Worm (Caenorhabditis elegans): ENCODE results near the gene his-2.

Gene his-2

ce11 chrV:16057010-16057463, 15.0 kb upstream of the his-2 start, which contains the start of gene F14H3.5:
Gene F14H3.5 (minus strand): TSS chrV:16057060.
- TF ChIP-seq efl-1 (GFP tag; optimal IDR thresholded peaks at IDR 0.05) = peak; percentile 69
- no peak for TF ChIP-seq atf-7 (tag; optimal IDR thresholded peaks at IDR 0.05)
- TF ChIP-seq chd-7 (tag; optimal IDR thresholded peaks at IDR 0.05) = no peak
- no peak for TF ChIP-seq dox-1 (GFP tag; IDR thresholded peaks at IDR 0.05)
- no peak for TF ChIP-seq F57C9.4 (tag; optimal IDR thresholded peaks at IDR 0.05)
- no peak for TF ChIP-seq unc-62 (GFP tag; optimal IDR thresholded peaks at IDR 0.05)
- TF ChIP-seq mxl-1 (tag; optimal IDR thresholded peaks at IDR 0.05) = no peak
- TF ChIP-seq hsf-1 (GFP tag; IDR thresholded peaks at IDR 0.05) = 0 out of 2 replicates have a peak, but pooled peaks have one; percentile 54
- TF ChIP-seq ceh-100 (GFP tag; IDR thresholded peaks at IDR 0.05) = no peak
- TF ChIP-seq cebp-1 (GFP tag; IDR thresholded peaks at IDR 0.05) = no peak
- TF ChIP-seq cebp-1 (tag; optimal IDR thresholded peaks at IDR 0.05) = no peak
- no peak for TF ChIP-seq F55B11.4 (tag; optimal IDR thresholded peaks at IDR 0.05; ENCODE audit: borderline replicate concordance, insufficient read depth)
- TF ChIP-seq madf-8 (GFP tag; conservative IDR thresholded peaks at IDR 0.05) = 0 out of 2 replicates have a peak, but pooled peaks have one; percentile 26
- TF ChIP-seq nhr-27 (tag; optimal IDR thresholded peaks at IDR 0.05) = no peak
- peak; percentile 71 for TF ChIP-seq madf-6 (GFP tag; IDR thresholded peaks at IDR 0.05)
- 0 out of 2 replicates have a peak, but pooled peaks have one; percentile 7 for TF ChIP-seq attf-6 (GFP tag; IDR thresholded peaks at IDR 0.05)
- TF ChIP-seq D2030.7 (GFP tag; IDR thresholded peaks at IDR 0.05) = no peak
- TF ChIP-seq tlf-1 (GFP tag; optimal IDR thresholded peaks at IDR 0.05) = no peak
- no peak for TF ChIP-seq lin-54 (GFP tag; optimal IDR thresholded peaks at IDR 0.05)
- TF ChIP-seq snpc-3.4 (tag; optimal IDR thresholded peaks at IDR 0.05) = peak; percentile 38
- TF ChIP-seq Y79H2A.3 (GFP tag; conservative IDR thresholded peaks at IDR 0.05) = 0 out of 2 replicates have a peak, but pooled peaks have one; percentile 26
- TF ChIP-seq dpl-1 (GFP tag; optimal IDR thresholded peaks at IDR 0.05) = peak; percentile 46

ce11 chrV:16055031-16055430, 12.9 kb upstream of the his-2 start, which contains the start of gene F14H3.4:
Gene F14H3.4 (minus strand): TSS chrV:16055072.
- TF ChIP-seq ceh-58 (GFP tag; IDR thresholded peaks at IDR 0.05) (no peak), lin-40 (tag; optimal IDR thresholded peaks at IDR 0.05) (no peak), lin-54 (GFP tag; optimal IDR thresholded peaks at IDR 0.05) (no peak), repo-1 (tag; optimal IDR thresholded peaks at IDR 0.05) (no peak), tlf-1 (GFP tag; optimal IDR thresholded peaks at IDR 0.05) (no peak), cebp-2 (GFP tag; IDR thresholded peaks at IDR 0.05) (no peak), hlh-12 (tag; optimal IDR thresholded peaks at IDR 0.05) (no peak), madf-6 (GFP tag; IDR thresholded peaks at IDR 0.05) (peak; percentile 88), dpl-1 (GFP tag; optimal IDR thresholded peaks at IDR 0.05) (peak; percentile 5), nhr-179 (tag; optimal IDR thresholded peaks at IDR 0.05) (no peak), xnd-1 (tag; optimal IDR thresholded peaks at IDR 0.05) (peak; percentile 42), tbx-9 (tag; optimal IDR thresholded peaks at IDR 0.05; ENCODE audit: borderline replicate concordance) (no peak), cebp-1 (GFP tag; IDR thresholded peaks at IDR 0.05) (no peak), cebp-1 (tag; optimal IDR thresholded peaks at IDR 0.05) (no peak), nhr-27 (tag; optimal IDR thresholded peaks at IDR 0.05) (no peak), nfyb-1 (GFP tag; IDR thresholded peaks at IDR 0.05) (no peak), zim-3 (tag; optimal IDR thresholded peaks at IDR 0.05) (no peak), madf-8 (GFP tag; conservative IDR thresholded peaks at IDR 0.05) (peak; percentile 69), atf-7 (tag; optimal IDR thresholded peaks at IDR 0.05) (no peak), F57C9.4 (tag; optimal IDR thresholded peaks at IDR 0.05) (no peak), snpc-3.4 (tag; optimal IDR thresholded peaks at IDR 0.05) (no peak), efl-1 (GFP tag; optimal IDR thresholded peaks at IDR 0.05) (peak; percentile 62), aptf-2 (GFP tag; conservative IDR thresholded peaks at IDR 0.05) (no peak)

- TF ChIP-seq lag-1 (GFP tag; IDR thresholded peaks at IDR 0.05) (no peak), hmg-20 (GFP tag; IDR thresholded peaks at IDR 0.05) (no peak), nhr-80 (tag; optimal IDR thresholded peaks at IDR 0.05) (no peak), sea-2 (GFP tag; IDR thresholded peaks at IDR 0.05) (no peak), ceh-100 (GFP tag; IDR thresholded peaks at IDR 0.05) (no peak), B0035.1 (tag; optimal IDR thresholded peaks at IDR 0.05) (no peak), hlh-26 (GFP tag; conservative IDR thresholded peaks at IDR 0.05) (no peak), F39B2.1 (GFP tag; IDR thresholded peaks at IDR 0.05) (no peak), nfya-2 (GFP tag; IDR thresholded peaks at IDR 0.05) (no peak), F33H1.4 (GFP tag; IDR thresholded peaks at IDR 0.05) (no peak), K11D2.4 (GFP tag; IDR thresholded peaks at IDR 0.05) (no peak), tlf-1 (GFP tag; optimal IDR thresholded peaks at IDR 0.05) (no peak), cebp-1 (GFP tag; IDR thresholded peaks at IDR 0.05) (no peak), cebp-1 (tag; optimal IDR thresholded peaks at IDR 0.05) (no peak), attf-6 (GFP tag; IDR thresholded peaks at IDR 0.05) (no peak), ceh-58 (GFP tag; IDR thresholded peaks at IDR 0.05) (no peak), hrde-1 (tag; optimal IDR thresholded peaks at IDR 0.05; ENCODE audit: borderline replicate concordance) (no peak), lsy-27 (tag; optimal IDR thresholded peaks at IDR 0.05; ENCODE audit: borderline replicate concordance, insufficient read depth) (no peak)
Measured at ce11 chrV:16053373-16053772, 11.3 kb upstream of the his-2 start, which contains the start of gene F14H3.3. Gene F14H3.3 (minus strand): TSS chrV:16053473.

Measured in whole organism, young adult.